Fruit fly (Drosophila melanogaster): ENCODE measurements around the gene Syx7.

Gene Syx7

DNA sequence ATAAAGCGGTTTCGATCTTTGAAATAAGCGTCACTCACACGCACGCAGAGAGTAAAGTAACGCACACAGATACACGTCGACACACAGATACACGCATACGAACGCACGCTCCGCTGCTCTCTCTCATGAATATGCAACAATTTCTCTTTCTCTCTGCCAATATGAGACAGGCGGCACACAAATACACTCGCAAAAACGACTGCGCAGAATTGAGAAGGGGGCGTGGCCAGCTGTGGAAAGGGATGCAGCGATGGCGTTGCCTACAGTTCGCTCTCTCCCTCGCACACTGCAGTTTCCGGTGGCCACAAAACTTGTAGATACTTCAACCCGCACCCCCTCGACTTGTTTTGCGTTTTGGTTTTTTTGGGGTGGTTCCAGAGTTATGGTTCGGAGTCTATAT lies 34.0 kb downstream of the Syx7 start (continued):
- TF ChIP-seq CG2202 (tag; optimal IDR thresholded peaks at IDR 0.05) (peak; percentile 25), prd (optimal IDR thresholded peaks at IDR 0.05) (no peak), prd (GFP tag; IDR thresholded peaks at IDR 0.05) (peak; percentile 32; the same call in 1 of the 3 replicates), sc (optimal IDR thresholded peaks at IDR 0.05) (no peak), sc (GFP tag; optimal IDR thresholded peaks at IDR 0.05) (peak; percentile 30), BtbVII (GFP tag; optimal IDR thresholded peaks at IDR 0.05) (no peak), CG13296 (GFP tag; optimal IDR thresholded peaks at IDR 0.05) (no peak), hb (GFP tag; IDR thresholded peaks at IDR 0.05; ENCODE audit: partially characterized antibody) (no peak), nerfin-1 (tag; optimal IDR thresholded peaks at IDR 0.05) (peak; percentile 47), B-H2 (GFP tag; optimal IDR thresholded peaks at IDR 0.05) (no peak), CG31388 (GFP tag; optimal IDR thresholded peaks at IDR 0.05) (no peak), tll (GFP tag; optimal IDR thresholded peaks at IDR 0.05) (peak in 1 of 2 experiments; percentile 43), CG16813 (GFP tag; IDR thresholded peaks at IDR 0.05; ENCODE audit: partially characterized antibody) (no peak), CG17328 (GFP tag; IDR thresholded peaks at IDR 0.05) (peak; percentile 78), dpn (GFP tag; optimal IDR thresholded peaks at IDR 0.05) (peak in 1 of 2 experiments; percentile 3), cad (GFP tag; optimal IDR thresholded peaks at IDR 0.05) (no peak), CG17186 (GFP tag; optimal IDR thresholded peaks at IDR 0.05) (peak; percentile 51), corto (GFP tag; optimal IDR thresholded peaks at IDR 0.05) (no peak), CG4820 (GFP tag; optimal IDR thresholded peaks at IDR 0.05) (no peak), CG7786 (GFP tag; optimal IDR thresholded peaks at IDR 0.05) (no peak), Hey (tag; optimal IDR thresholded peaks at IDR 0.05) (peak; percentile 36), seq (GFP tag; IDR thresholded peaks at IDR 0.05) (peak; percentile 96), CG16815 (GFP tag; optimal IDR thresholded peaks at IDR 0.05) (no peak), CG4730 (GFP tag; IDR thresholded peaks at IDR 0.05) (no peak), pum (GFP tag; optimal IDR thresholded peaks at IDR 0.05) (no peak), Meics (GFP tag; optimal IDR thresholded peaks at IDR 0.05) (peak; percentile 35), C15 (GFP tag; IDR thresholded peaks at IDR 0.05) (no peak), CG12744 (GFP tag; optimal IDR thresholded peaks at IDR 0.05) (no peak), PHDP (tag; optimal IDR thresholded peaks at IDR 0.05) (no peak), CG12219 (GFP tag; optimal IDR thresholded peaks at IDR 0.05) (peak; percentile 44), CG32772 (GFP tag; IDR thresholded peaks at IDR 0.05) (peak; percentile 36; the same call in 1 of the 2 replicates), Scr (GFP tag; IDR thresholded peaks at IDR 0.05; ENCODE audit: partially characterized antibody) (no peak), wdn (GFP tag; IDR thresholded peaks at IDR 0.05) (no peak), Bteb2 (GFP tag; optimal IDR thresholded peaks at IDR 0.05) (no peak), CG18011 (GFP tag; optimal IDR thresholded peaks at IDR 0.05) (no peak), ac (GFP tag; optimal IDR thresholded peaks at IDR 0.05) (peak; percentile 40), danr (GFP tag; IDR thresholded peaks at IDR 0.05) (no peak), CG1602 (GFP tag; optimal IDR thresholded peaks at IDR 0.05) (no peak), CG4282 (GFP tag; optimal IDR thresholded peaks at IDR 0.05) (no peak), Hr78 (GFP tag; optimal IDR thresholded peaks at IDR 0.05) (no peak), CG1792 (GFP tag; optimal IDR thresholded peaks at IDR 0.05) (no peak), ems (GFP tag; optimal IDR thresholded peaks at IDR 0.05) (no peak), Lim3 (GFP tag; IDR thresholded peaks at IDR 0.05) (no peak), rib (GFP tag; IDR thresholded peaks at IDR 0.05) (no peak), Doc2 (GFP tag; IDR thresholded peaks at IDR 0.05) (no peak), salm (tag; optimal IDR thresholded peaks at IDR 0.05) (peak; percentile 11), kni (GFP tag; optimal IDR thresholded peaks at IDR 0.05) (peak; percentile 67), tio (GFP tag; optimal IDR thresholded peaks at IDR 0.05) (no peak), Dp (GFP tag; optimal IDR thresholded peaks at IDR 0.05) (no peak), fd96Cb (tag; optimal IDR thresholded peaks at IDR 0.05) (no peak), CG1233 (GFP tag; optimal IDR thresholded peaks at IDR 0.05) (peak; percentile 68), CG9437 (GFP tag; optimal IDR thresholded peaks at IDR 0.05) (peak; percentile 25)
